Worm (Caenorhabditis elegans): ENCODE results near the gene nhr-6.
A peak's percentile ranks its signal among the peaks of the same experiment; 100 is the strongest.

The nhr-6 gene

ce11 chrIII:3620652-3621051 lies 47.3 kb downstream of the nhr-6 start:
- no peak for TF ChIP-seq snpc-4 (tag; optimal IDR thresholded peaks at IDR 0.05)
- peak; percentile 27 for TF ChIP-seq nhr-23 (tag; optimal IDR thresholded peaks at IDR 0.05)
- peak; percentile 46 for TF ChIP-seq nfya-1 (tag; optimal IDR thresholded peaks at IDR 0.05; ENCODE audit: insufficient read depth)
- peak; percentile 82 for TF ChIP-seq lin-39 (tag; optimal IDR thresholded peaks at IDR 0.05)
- TF ChIP-seq nhr-11 (tag; optimal IDR thresholded peaks at IDR 0.05), result no peak
- peak; percentile 63 for TF ChIP-seq hmg-11 (tag; optimal IDR thresholded peaks at IDR 0.05)

ce11 chrIII:3621211-3621897 lies 48.0 kb downstream of the nhr-6 start:
- TF ChIP-seq ceh-82 (tag; optimal IDR thresholded peaks at IDR 0.05), result no peak
- TF ChIP-seq nhr-67 (tag; optimal IDR thresholded peaks at IDR 0.05), result no peak
- TF ChIP-seq ceh-28 (tag; optimal IDR thresholded peaks at IDR 0.05), result peak; percentile 8
- no peak for TF ChIP-seq nhr-11 (tag; optimal IDR thresholded peaks at IDR 0.05)
- peak; percentile 43 for TF ChIP-seq nhr-43 (tag; optimal IDR thresholded peaks at IDR 0.05; ENCODE audit: poor library complexity, severe bottlenecking)
- peak; percentile 74 for TF ChIP-seq nhr-23 (tag; optimal IDR thresholded peaks at IDR 0.05)
- no peak for TF ChIP-seq fos-1 (tag; optimal IDR thresholded peaks at IDR 0.05)
- peak; percentile 46 for TF ChIP-seq nhr-25 (tag; optimal IDR thresholded peaks at IDR 0.05)
- TF ChIP-seq nfya-1 (tag; optimal IDR thresholded peaks at IDR 0.05; ENCODE audit: insufficient read depth), result peak; percentile 31
- peak; percentile 58 for TF ChIP-seq lin-39 (tag; optimal IDR thresholded peaks at IDR 0.05)
- TF ChIP-seq egl-27 (tag; optimal IDR thresholded peaks at IDR 0.05), result no peak

ce11 chrIII:3623772-3624171 lies 50.4 kb downstream of the nhr-6 start:
- TF ChIP-seq nhr-23 (tag; optimal IDR thresholded peaks at IDR 0.05), result peak; percentile 16
- TF ChIP-seq daf-12 (tag; optimal IDR thresholded peaks at IDR 0.05), result no peak
- TF ChIP-seq hmg-11 (tag; optimal IDR thresholded peaks at IDR 0.05), result peak; percentile 35
- TF ChIP-seq elt-2 (tag; optimal IDR thresholded peaks at IDR 0.05), result no peak

ce11 chrIII:3627042-3627441 lies 53.7 kb downstream of the nhr-6 start, which contains the start of gene sel-8:
Gene sel-8, minus strand, starts transcription at chrIII:3627142.
- TF ChIP-seq skn-1 (tag; optimal IDR thresholded peaks at IDR 0.05) (no peak), eor-1 (tag; optimal IDR thresholded peaks at IDR 0.05) (no peak), ZK546.5 (tag; optimal IDR thresholded peaks at IDR 0.05) (no peak), pha-4 (tag; optimal IDR thresholded peaks at IDR 0.05) (no peak), nhr-76 (tag; optimal IDR thresholded peaks at IDR 0.05) (no peak), nhr-25 (tag; optimal IDR thresholded peaks at IDR 0.05) (no peak), aly-2 (tag; optimal IDR thresholded peaks at IDR 0.05) (no peak), R02D3.7 (tag; optimal IDR thresholded peaks at IDR 0.05) (no peak), elt-2 (tag; optimal IDR thresholded peaks at IDR 0.05) (no peak), ama-1 (optimal IDR thresholded peaks at IDR 0.05) (no peak), fkh-2 (tag; optimal IDR thresholded peaks at IDR 0.05) (no peak), nhr-43 (tag; optimal IDR thresholded peaks at IDR 0.05; ENCODE audit: poor library complexity, severe bottlenecking) (no peak), lin-39 (tag; optimal IDR thresholded peaks at IDR 0.05) (no peak), nhr-67 (tag; optimal IDR thresholded peaks at IDR 0.05) (no peak), egl-5 (tag; optimal IDR thresholded peaks at IDR 0.05) (no peak), ceh-28 (tag; optimal IDR thresholded peaks at IDR 0.05) (no peak), ceh-9 (tag; optimal IDR thresholded peaks at IDR 0.05) (no peak), nhr-237 (tag; optimal IDR thresholded peaks at IDR 0.05) (no peak), daf-12 (tag; optimal IDR thresholded peaks at IDR 0.05) (no peak)
